Worm (Caenorhabditis elegans) whole organism, late embryonic: ENCODE data around the gene C34E10.12.

Experiments used
- F13H6.1 ChIP-seq: sonication (generic microtip); optimal IDR thresholded peaks from 2 replicates; lab custom pipeline; 2016; ENCODE audit warnings: missing genetic modification characterization, missing compliant biosample characterization
- ama-1 ChIP-seq: fragments of 150-350 bp; optimal IDR thresholded peaks from 2 replicates; lab custom pipeline; 2014
- ceh-22 ChIP-seq: sonication (generic microtip); optimal IDR thresholded peaks from 2 replicates; lab custom pipeline; 2017; ENCODE audit warnings: missing biosample characterization, missing genetic modification characterization
- ceh-48 ChIP-seq: sonication (generic microtip); optimal IDR thresholded peaks from 2 replicates; lab custom pipeline; 2016; ENCODE audit warnings: missing genetic modification characterization, inconsistent platforms, missing compliant biosample characterization
- fkh-6 ChIP-seq: sonication (generic microtip); optimal IDR thresholded peaks from 2 replicates; lab custom pipeline; 2016; ENCODE audit warnings: missing genetic modification characterization, missing compliant biosample characterization
- hlh-13 ChIP-seq: fragments of 200-800 bp; sonication (Bioruptor generic); optimal IDR thresholded peaks from 2 replicates; lab custom pipeline; 2018; ENCODE audit warnings: mild to moderate bottlenecking, missing genetic modification characterization, missing compliant biosample characterization
- hlh-15 ChIP-seq: sonication (generic microtip); optimal IDR thresholded peaks from 2 replicates; lab custom pipeline; 2016; ENCODE audit warnings: missing genetic modification characterization, missing compliant biosample characterization
- nfya-1 ChIP-seq: sonication (generic microtip); optimal IDR thresholded peaks from 2 replicates; lab custom pipeline; 2017; ENCODE audit warnings: missing genetic modification characterization, mild to moderate bottlenecking, missing compliant biosample characterization, antibody characterized with exemption, moderate library complexity
- nhr-11 ChIP-seq: fragments of 150-350 bp; optimal IDR thresholded peaks from 2 replicates; lab custom pipeline; 2014; ENCODE audit warnings: missing biosample characterization, missing genetic modification characterization
- pag-3 ChIP-seq: sonication (generic microtip); optimal IDR thresholded peaks from 2 replicates; lab custom pipeline; 2016; ENCODE audit warnings: missing compliant biosample characterization, missing genetic modification characterization, borderline replicate concordance
- tbx-2 ChIP-seq: sonication (generic microtip); optimal IDR thresholded peaks from 2 replicates; lab custom pipeline; 2016; ENCODE audit warnings: missing genetic modification characterization, missing compliant biosample characterization
- unc-86 ChIP-seq: sonication (generic microtip); optimal IDR thresholded peaks from 2 replicates; lab custom pipeline; 2016; ENCODE audit warnings: missing genetic modification characterization, missing compliant biosample characterization

DNA sequence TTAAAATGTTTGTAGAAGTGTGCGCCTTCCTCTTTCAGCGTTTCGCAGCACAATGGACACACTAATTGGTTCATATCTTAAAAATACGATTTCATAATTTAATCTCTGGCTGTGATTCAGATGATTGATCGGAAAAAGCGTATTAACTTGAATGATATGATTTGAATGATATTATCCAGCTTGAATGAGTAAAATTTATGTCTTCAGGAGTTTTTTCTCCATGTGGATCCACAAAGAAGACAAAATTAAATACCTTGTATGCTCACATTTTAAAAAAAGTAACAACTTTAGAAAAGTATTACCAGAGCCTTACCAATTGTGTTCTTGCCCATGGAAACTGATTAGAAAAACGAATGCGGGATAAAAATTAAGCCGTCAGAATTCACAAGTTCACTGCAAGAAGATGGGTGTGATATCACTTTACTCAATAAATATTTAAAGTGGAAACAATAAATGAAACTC lies 45.7 kb upstream of the C34E10.12 start, which contains the start of gene ztf-8:
- TF ChIP-seq nfya-1 (tag; lab: Kevin White, UChicago), result no peak
- TF ChIP-seq unc-86, result no peak
- no peak for TF ChIP-seq nhr-11 (tag; lab: Kevin White, UChicago)
- TF ChIP-seq ceh-48 (tag; lab: Kevin White, UChicago), result no peak
- no peak for TF ChIP-seq ama-1 (lab: Kevin White, UChicago)
- TF ChIP-seq hlh-13 (GFP tag; lab: Kevin White, UChicago), result no peak
- no peak for TF ChIP-seq tbx-2 (tag; lab: Kevin White, UChicago)
- no peak for TF ChIP-seq fkh-6 (tag; lab: Kevin White, UChicago)
- TF ChIP-seq hlh-15 (tag; lab: Kevin White, UChicago), result no peak
- TF ChIP-seq F13H6.1 (tag; lab: Kevin White, UChicago), result no peak
- no peak for TF ChIP-seq pag-3 (tag; lab: Kevin White, UChicago)
- TF ChIP-seq ceh-22 (tag; lab: Kevin White, UChicago), result no peak
